Worm (Caenorhabditis elegans): Measurements from ENCODE around the gene mfsd-6.
A peak's percentile ranks its signal among the peaks of the same experiment; 100 is the strongest.

mfsd-6 gene

DNA sequence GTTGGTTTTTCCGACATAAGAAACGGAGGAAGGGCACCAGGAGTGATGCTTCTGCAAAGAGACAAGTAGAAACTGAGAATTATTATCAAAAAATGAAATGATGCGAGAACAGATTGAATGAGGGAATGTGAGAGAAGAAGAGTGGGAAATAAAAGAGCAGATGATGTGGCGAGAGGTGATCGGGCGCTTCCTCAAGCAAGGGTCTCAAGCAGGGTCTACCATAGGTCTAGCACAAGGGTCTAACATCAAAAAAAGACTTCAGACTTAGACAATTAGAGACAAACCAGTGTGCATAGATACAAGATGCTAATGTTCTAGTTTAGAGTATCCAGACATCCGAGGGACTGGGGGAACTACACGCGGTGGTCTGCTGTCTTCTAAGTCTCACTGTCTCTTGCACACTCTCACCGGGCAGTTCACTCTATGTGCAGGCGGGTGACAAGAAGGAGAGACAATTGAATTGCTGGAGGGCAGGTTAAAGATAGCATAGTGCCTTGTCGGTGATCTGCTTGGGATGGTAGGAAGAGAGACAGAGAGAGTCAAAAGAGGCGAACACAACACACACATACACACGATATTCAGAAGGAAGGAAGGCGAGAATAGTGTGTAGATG is 9.0 kb downstream of the mfsd-6 start, which contains the start of gene R13A5.7 (continued):
- TF ChIP-seq nhr-12 (tag; optimal IDR thresholded peaks at IDR 0.05) (no peak), nhr-28 (tag; optimal IDR thresholded peaks at IDR 0.05) (no peak), efl-3 (GFP tag; optimal IDR thresholded peaks at IDR 0.05) (no peak), ceh-88 (GFP tag; IDR thresholded peaks at IDR 0.05) (no peak), xbp-1 (tag; optimal IDR thresholded peaks at IDR 0.05) (peak; percentile 85), vab-15 (tag; optimal IDR thresholded peaks at IDR 0.05) (no peak), mef-2 (tag; optimal IDR thresholded peaks at IDR 0.05) (no peak), nhr-20 (tag; optimal IDR thresholded peaks at IDR 0.05) (peak; percentile 83), unc-130 (tag; optimal IDR thresholded peaks at IDR 0.05) (no peak), ceh-8 (GFP tag; optimal IDR thresholded peaks at IDR 0.05) (no peak), ztf-11 (tag; optimal IDR thresholded peaks at IDR 0.05) (peak in 1 of 2 experiments; percentile 9), rnt-1 (tag; optimal IDR thresholded peaks at IDR 0.05) (peak; percentile 76), irx-1 (tag; optimal IDR thresholded peaks at IDR 0.05) (peak; percentile 58), lin-14 (GFP tag; optimal IDR thresholded peaks at IDR 0.05) (peak; percentile 97), nhr-84 (tag; optimal IDR thresholded peaks at IDR 0.05) (no peak), efl-1 (optimal IDR thresholded peaks at IDR 0.05) (peak; percentile 70 to 79), efl-1 (GFP tag; optimal IDR thresholded peaks at IDR 0.05 in 1 of 2) (peak; percentile 47 to 93), sox-4 (tag; optimal IDR thresholded peaks at IDR 0.05) (peak; percentile 10), Y116A8C.19 (tag; optimal IDR thresholded peaks at IDR 0.05; ENCODE audit: borderline replicate concordance) (no peak), nhr-76 (tag; optimal IDR thresholded peaks at IDR 0.05) (no peak), sup-37 (GFP tag; optimal IDR thresholded peaks at IDR 0.05) (no peak), fkh-10 (GFP tag; optimal IDR thresholded peaks at IDR 0.05) (peak; percentile 40), swsn-7 (tag; optimal IDR thresholded peaks at IDR 0.05) (peak; percentile 83), mdl-1 (tag; optimal IDR thresholded peaks at IDR 0.05) (peak in 1 of 2 experiments; percentile 89), nhr-85 (tag) (peak; percentile 82), ceh-82 (tag; optimal IDR thresholded peaks at IDR 0.05) (peak; percentile 64 to 80 (median 68)), nhr-71 (tag; optimal IDR thresholded peaks at IDR 0.05) (peak; percentile 89), nhr-47 (tag; optimal IDR thresholded peaks at IDR 0.05) (peak; percentile 84), elt-2 (tag; optimal IDR thresholded peaks at IDR 0.05) (peak; percentile 39), nhr-11 (tag; optimal IDR thresholded peaks at IDR 0.05) (peak; percentile 61), egl-13 (tag; optimal IDR thresholded peaks at IDR 0.05) (peak; percentile 40), lin-13 (GFP tag; optimal IDR thresholded peaks at IDR 0.05) (peak; percentile 36), dsc-1 (tag; optimal IDR thresholded peaks at IDR 0.05) (peak; percentile 59), fkh-8 (tag; optimal IDR thresholded peaks at IDR 0.05) (peak; percentile 87), lsy-2 (tag; optimal IDR thresholded peaks at IDR 0.05) (peak; percentile 68 to 86), egl-27 (tag; optimal IDR thresholded peaks at IDR 0.05) (peak; percentile 25 to 61), grh-1 (GFP tag; IDR thresholded peaks at IDR 0.05) (no peak)

ce11 chrIII:7566098-7566497 is 13.1 kb downstream of the mfsd-6 start, which contains the start of gene ttr-32:
Gene ttr-32, plus strand, starts transcription at chrIII:7566411.
- TF ChIP-seq nhr-85 (tag) = peak; percentile 60
- peak; percentile 6 for TF ChIP-seq pag-3 (tag; optimal IDR thresholded peaks at IDR 0.05; ENCODE audit: borderline replicate concordance, insufficient read depth)
- TF ChIP-seq elt-3 (tag; optimal IDR thresholded peaks at IDR 0.05) = peak in 2 of 6 experiments; percentile 28 to 60
- no peak for TF ChIP-seq vab-15 (tag; optimal IDR thresholded peaks at IDR 0.05)
- peak; percentile 28 for TF ChIP-seq lin-14 (GFP tag; optimal IDR thresholded peaks at IDR 0.05)

DNA sequence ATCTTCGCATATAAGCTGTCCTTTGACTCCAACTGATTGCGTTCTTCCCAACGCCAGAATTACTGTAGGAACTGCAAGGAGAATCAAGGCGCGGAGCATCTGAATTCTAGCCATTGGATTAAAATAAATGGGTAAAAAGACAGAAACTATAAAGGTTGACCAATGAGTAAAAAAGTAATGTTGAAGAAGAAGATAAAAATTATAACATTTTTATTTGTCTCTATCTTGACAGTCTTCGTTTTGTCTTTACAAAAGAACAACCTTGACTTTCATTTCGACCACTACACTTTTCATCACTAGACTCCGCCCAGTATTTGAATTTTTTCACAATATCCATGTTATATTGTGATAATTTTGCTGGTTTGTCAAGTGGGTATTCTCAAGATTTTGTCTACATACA is 14.0 kb downstream of the mfsd-6 start, which contains the start of gene ttr-8:
Gene ttr-8, minus strand, starts transcription at position 101 of the 400 bp plus-strand sequence.
- no peak for TF ChIP-seq fkh-10 (GFP tag; optimal IDR thresholded peaks at IDR 0.05)
- TF ChIP-seq grh-1 (GFP tag; IDR thresholded peaks at IDR 0.05) = no peak
- no peak for TF ChIP-seq alr-1 (tag; optimal IDR thresholded peaks at IDR 0.05; ENCODE audit: borderline replicate concordance)
- no peak for TF ChIP-seq nhr-20 (tag; optimal IDR thresholded peaks at IDR 0.05)
- TF ChIP-seq nhr-11 (tag; optimal IDR thresholded peaks at IDR 0.05) = no peak
- no peak for TF ChIP-seq tlp-1 (tag; optimal IDR thresholded peaks at IDR 0.05)
- no peak for TF ChIP-seq Y116A8C.19 (tag; optimal IDR thresholded peaks at IDR 0.05; ENCODE audit: borderline replicate concordance)
- no peak for TF ChIP-seq F16B12.6 (tag; optimal IDR thresholded peaks at IDR 0.05)
- TF ChIP-seq nhr-76 (tag; optimal IDR thresholded peaks at IDR 0.05) = no peak
- TF ChIP-seq lir-3 (tag; optimal IDR thresholded peaks at IDR 0.05; ENCODE audit: poor library complexity) = no peak
- TF ChIP-seq ceh-88 (GFP tag; IDR thresholded peaks at IDR 0.05) = no peak
- TF ChIP-seq dsc-1 (tag; optimal IDR thresholded peaks at IDR 0.05) = no peak
- no peak for TF ChIP-seq nhr-90 (tag; optimal IDR thresholded peaks at IDR 0.05; ENCODE audit: poor library complexity)
